Worm (Caenorhabditis elegans): ENCODE data around the gene fbxa-55.

Gene fbxa-55

ce11 chrIII:887874-888299, 48.0 kb downstream of the fbxa-55 start:
- peak; percentile 50 for TF ChIP-seq egl-27 (tag; optimal IDR thresholded peaks at IDR 0.05)
- TF ChIP-seq nhr-76 (tag; optimal IDR thresholded peaks at IDR 0.05): no peak
- no peak for TF ChIP-seq ZK546.5 (tag; optimal IDR thresholded peaks at IDR 0.05)
- peak; percentile 31 for TF ChIP-seq jun-1 (tag; optimal IDR thresholded peaks at IDR 0.05)
- peak; percentile 82 for TF ChIP-seq nfya-1 (tag; optimal IDR thresholded peaks at IDR 0.05; ENCODE audit: insufficient read depth)
- no peak for TF ChIP-seq ceh-16 (tag; optimal IDR thresholded peaks at IDR 0.05)
- TF ChIP-seq fkh-10 (GFP tag; optimal IDR thresholded peaks at IDR 0.05): peak; percentile 33
- TF ChIP-seq unc-62 (GFP tag; optimal IDR thresholded peaks at IDR 0.05): no peak
- TF ChIP-seq mml-1 (tag; optimal IDR thresholded peaks at IDR 0.05): no peak
- no peak for TF ChIP-seq nhr-11 (tag; optimal IDR thresholded peaks at IDR 0.05)
- TF ChIP-seq elt-1 (tag; optimal IDR thresholded peaks at IDR 0.05): no peak
- TF ChIP-seq skn-1 (tag; optimal IDR thresholded peaks at IDR 0.05): peak; percentile 41
- no peak for TF ChIP-seq daf-12 (tag; optimal IDR thresholded peaks at IDR 0.05)
- TF ChIP-seq eor-1 (tag; optimal IDR thresholded peaks at IDR 0.05): no peak
- TF ChIP-seq ceh-28 (tag; optimal IDR thresholded peaks at IDR 0.05): peak; percentile 89
- no peak for TF ChIP-seq aly-2 (tag; optimal IDR thresholded peaks at IDR 0.05)
- no peak for TF ChIP-seq nhr-237 (tag; optimal IDR thresholded peaks at IDR 0.05)
- TF ChIP-seq lin-15B (tag; optimal IDR thresholded peaks at IDR 0.05): peak; percentile 40
- peak; percentile 48 for TF ChIP-seq mdl-1 (tag; optimal IDR thresholded peaks at IDR 0.05)
- no peak for TF ChIP-seq nhr-77 (tag; optimal IDR thresholded peaks at IDR 0.05)
- peak; percentile 45 for TF ChIP-seq ama-1 (optimal IDR thresholded peaks at IDR 0.05)
- no peak for TF ChIP-seq nhr-28 (tag; optimal IDR thresholded peaks at IDR 0.05)
- TF ChIP-seq ceh-9 (tag; optimal IDR thresholded peaks at IDR 0.05): no peak
- TF ChIP-seq pqm-1 (tag; optimal IDR thresholded peaks at IDR 0.05): peak; percentile 8
- TF ChIP-seq fos-1 (tag; optimal IDR thresholded peaks at IDR 0.05): no peak
- no peak for TF ChIP-seq unc-39 (tag; optimal IDR thresholded peaks at IDR 0.05)
- peak; percentile 79 for TF ChIP-seq sea-2 (GFP tag; optimal IDR thresholded peaks at IDR 0.05)
- TF ChIP-seq egl-5 (tag; optimal IDR thresholded peaks at IDR 0.05): peak; percentile 60
- no peak for TF ChIP-seq nhr-12 (tag; optimal IDR thresholded peaks at IDR 0.05)
- no peak for TF ChIP-seq ztf-4 (tag; optimal IDR thresholded peaks at IDR 0.05)
- no peak for TF ChIP-seq nhr-67 (tag; optimal IDR thresholded peaks at IDR 0.05)
- TF ChIP-seq elt-2 (tag; optimal IDR thresholded peaks at IDR 0.05): peak; percentile 66
- TF ChIP-seq ztf-11 (tag; optimal IDR thresholded peaks at IDR 0.05): no peak
- no peak for TF ChIP-seq fkh-2 (tag; optimal IDR thresholded peaks at IDR 0.05)
- no peak for TF ChIP-seq elt-3 (tag; optimal IDR thresholded peaks at IDR 0.05)
- no peak for TF ChIP-seq zag-1 (tag; optimal IDR thresholded peaks at IDR 0.05)
- TF ChIP-seq nhr-25 (tag; optimal IDR thresholded peaks at IDR 0.05): peak; percentile 2
- TF ChIP-seq tbx-2 (tag; optimal IDR thresholded peaks at IDR 0.05): peak; percentile 37
- TF ChIP-seq hmg-11 (tag; optimal IDR thresholded peaks at IDR 0.05): peak; percentile 71
- peak; percentile 81 for TF ChIP-seq lin-39 (tag; optimal IDR thresholded peaks at IDR 0.05)
- TF ChIP-seq snpc-4 (tag; optimal IDR thresholded peaks at IDR 0.05): peak; percentile 76
- TF ChIP-seq pha-4 (tag; optimal IDR thresholded peaks at IDR 0.05): peak; percentile 46
- no peak for TF ChIP-seq R02D3.7 (tag; optimal IDR thresholded peaks at IDR 0.05)
- no peak for TF ChIP-seq ceh-82 (tag; optimal IDR thresholded peaks at IDR 0.05)
- TF ChIP-seq nhr-23 (tag; optimal IDR thresholded peaks at IDR 0.05): peak; percentile 60
- no peak for TF ChIP-seq nhr-43 (tag; optimal IDR thresholded peaks at IDR 0.05; ENCODE audit: poor library complexity, severe bottlenecking)
- no peak for TF ChIP-seq lsy-12 (tag; optimal IDR thresholded peaks at IDR 0.05)

- peak; percentile 21 for TF ChIP-seq ama-1 (optimal IDR thresholded peaks at IDR 0.05)
- TF ChIP-seq nhr-25 (tag; optimal IDR thresholded peaks at IDR 0.05): peak; percentile 24
- no peak for TF ChIP-seq unc-39 (tag; optimal IDR thresholded peaks at IDR 0.05)
- TF ChIP-seq aly-2 (tag; optimal IDR thresholded peaks at IDR 0.05): no peak
- no peak for TF ChIP-seq egl-27 (tag; optimal IDR thresholded peaks at IDR 0.05)
- TF ChIP-seq ceh-28 (tag; optimal IDR thresholded peaks at IDR 0.05): peak; percentile 67
- peak; percentile 37 for TF ChIP-seq nhr-23 (tag; optimal IDR thresholded peaks at IDR 0.05)
These were observed 49.2 kb downstream of the fbxa-55 start, which contains the start of gene zer-1 for ce11 chrIII:886726-887125. TSS of gene zer-1 (minus strand) at chrIII:886793.

Data from whole organism, L3 larva.